Worm (Caenorhabditis elegans): ENCODE measurements around the gene ima-3.

The ima-3 gene

DNA sequence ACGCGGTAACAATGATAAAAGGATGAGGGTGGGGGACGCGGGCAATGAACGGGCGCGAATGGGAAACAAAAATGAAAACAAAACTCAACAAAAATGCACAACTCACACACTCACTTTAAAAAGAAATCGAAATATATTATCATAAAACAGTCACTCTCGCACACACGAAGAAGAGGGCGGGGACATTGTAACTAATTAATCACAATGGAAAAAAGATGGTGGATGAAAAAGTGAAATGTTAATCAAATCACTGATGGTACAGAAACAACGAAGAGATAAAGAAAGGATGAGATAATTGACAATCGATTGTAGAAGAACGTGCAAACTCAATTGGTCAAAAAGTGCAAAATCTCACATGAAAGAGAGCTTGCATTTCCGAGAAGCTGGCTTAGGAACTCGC is 2.2 kb downstream of the ima-3 start:
- TF ChIP-seq unc-120 (tag; optimal IDR thresholded peaks at IDR 0.05; ENCODE audit: poor library complexity, severe bottlenecking) (no peak), mab-5 (tag; optimal IDR thresholded peaks at IDR 0.05) (no peak), unc-39 (tag; optimal IDR thresholded peaks at IDR 0.05) (no peak), sem-2 (GFP tag; optimal IDR thresholded peaks at IDR 0.05) (no peak)

DNA sequence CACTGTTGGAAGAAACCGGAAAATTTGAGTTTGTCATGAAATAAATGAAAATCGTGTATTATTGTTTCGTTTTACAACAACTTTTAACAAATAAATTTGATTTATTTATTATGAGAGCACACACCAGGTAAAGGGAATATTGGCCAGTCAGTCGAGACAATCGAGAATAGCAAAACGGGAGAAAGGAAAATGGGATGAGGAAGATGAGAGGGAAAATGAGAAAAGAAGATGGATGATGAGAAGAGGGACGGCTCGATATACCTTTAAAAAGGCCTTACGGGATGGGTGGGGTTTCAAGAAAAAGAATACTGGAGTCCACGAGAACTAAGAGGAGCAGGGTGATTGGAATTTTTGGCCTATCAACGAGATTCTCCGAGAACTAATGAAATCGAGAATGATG is 2.8 kb downstream of the ima-3 start:
- TF ChIP-seq tbx-8 (GFP tag; optimal IDR thresholded peaks at IDR 0.05) (no peak), elt-3 (tag; optimal IDR thresholded peaks at IDR 0.05) (no peak), mab-5 (tag; optimal IDR thresholded peaks at IDR 0.05) (no peak), mep-1 (tag; optimal IDR thresholded peaks at IDR 0.05) (no peak)

DNA sequence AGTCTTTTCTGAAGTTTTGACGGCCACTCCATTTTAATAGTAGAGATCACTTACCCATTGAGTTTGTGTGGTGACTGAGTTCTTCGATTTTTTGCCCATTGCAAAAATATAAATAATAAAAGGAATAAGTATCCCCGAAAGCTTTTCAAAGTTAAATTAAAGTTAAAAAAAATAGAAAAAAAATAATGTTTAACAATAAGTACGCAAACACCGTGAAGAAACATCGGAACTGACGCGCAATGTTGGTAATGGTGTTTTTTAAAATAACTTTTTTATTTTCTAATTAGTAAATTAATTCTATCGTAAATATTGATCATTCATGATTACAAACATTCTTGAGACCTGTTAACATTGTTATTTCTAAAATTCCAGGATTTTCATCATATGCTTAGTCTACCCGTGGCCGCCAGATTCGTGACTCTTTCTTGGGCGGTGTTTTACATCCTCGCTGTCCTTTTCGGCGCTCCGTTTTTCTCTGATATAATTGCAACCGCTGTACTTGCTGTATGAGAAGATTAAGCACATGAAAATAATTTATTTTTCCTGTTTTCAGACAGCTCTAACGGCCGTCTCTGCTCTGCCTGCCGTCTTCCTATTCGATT is 5.1 kb downstream of the ima-3 start, which contains the start of the genes F49E8.7, F49E8.8 and nprl-2:
Gene F49E8.7 (minus strand): TSS at position 101 of the 602 bp plus-strand sequence.
Gene F49E8.8 (plus strand): TSS at position 373 of the 602 bp plus-strand sequence.
Gene nprl-2 (plus strand): TSS at position 552 of the 602 bp plus-strand sequence.
- no peak for TF ChIP-seq lin-13 (tag; optimal IDR thresholded peaks at IDR 0.05)
- no peak for TF ChIP-seq nhr-28 (tag; optimal IDR thresholded peaks at IDR 0.05)
- TF ChIP-seq drap-1 (GFP tag; optimal IDR thresholded peaks at IDR 0.05) = no peak
- TF ChIP-seq unc-62 (GFP tag; optimal IDR thresholded peaks at IDR 0.05) = no peak
- no peak for TF ChIP-seq sem-2 (GFP tag; optimal IDR thresholded peaks at IDR 0.05)
- TF ChIP-seq pha-4 (tag; optimal IDR thresholded peaks at IDR 0.05) = no peak
- no peak for TF ChIP-seq lin-32 (GFP tag; optimal IDR thresholded peaks at IDR 0.05)
- no peak for TF ChIP-seq hlh-1 (tag; optimal IDR thresholded peaks at IDR 0.05)
- no peak for TF ChIP-seq ceh-83 (GFP tag; optimal IDR thresholded peaks at IDR 0.05)
- TF ChIP-seq mep-1 (tag; optimal IDR thresholded peaks at IDR 0.05) = no peak
- no peak for TF ChIP-seq blmp-1 (tag; optimal IDR thresholded peaks at IDR 0.05)
- TF ChIP-seq mls-2 (tag; optimal IDR thresholded peaks at IDR 0.05) = no peak
- no peak for TF ChIP-seq elt-1 (tag; optimal IDR thresholded peaks at IDR 0.05; ENCODE audit: borderline replicate concordance, insufficient read depth)
- TF ChIP-seq tbx-8 (GFP tag; optimal IDR thresholded peaks at IDR 0.05) = no peak
- TF ChIP-seq sptf-1 (tag; optimal IDR thresholded peaks at IDR 0.05) = no peak
- TF ChIP-seq nhr-12 (tag; optimal IDR thresholded peaks at IDR 0.05) = no peak
- TF ChIP-seq bed-3 (GFP tag; optimal IDR thresholded peaks at IDR 0.05) = no peak
- TF ChIP-seq ceh-43 (GFP tag; optimal IDR thresholded peaks at IDR 0.05) = no peak

DNA sequence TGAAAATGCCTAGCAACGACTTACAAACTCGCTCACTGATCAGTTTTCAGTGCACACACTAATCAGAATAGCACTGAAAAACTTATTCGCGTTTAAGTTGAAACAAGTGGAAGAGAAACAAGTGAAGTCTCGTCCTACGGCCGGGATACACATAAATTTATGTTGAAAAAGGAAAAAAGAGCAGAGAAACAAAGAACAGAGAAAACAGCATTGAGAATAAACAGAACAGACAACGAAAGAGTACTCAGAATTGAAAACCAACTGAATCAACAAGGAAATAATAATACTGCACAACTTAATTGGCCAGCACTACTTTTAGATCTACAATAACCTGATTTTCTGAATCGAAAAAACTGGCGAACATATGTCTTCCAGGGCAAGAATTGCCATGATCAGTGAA is 7.1 kb downstream of the ima-3 start, which contains the start of gene F49E8.6:
Gene F49E8.6 (minus strand): TSS at position 317 of the 400 bp plus-strand sequence.
- TF ChIP-seq elt-1 (tag; optimal IDR thresholded peaks at IDR 0.05; ENCODE audit: borderline replicate concordance, insufficient read depth) (no peak), ceh-39 (tag; optimal IDR thresholded peaks at IDR 0.05) (no peak), tbx-8 (GFP tag; optimal IDR thresholded peaks at IDR 0.05) (no peak), nhr-76 (tag; optimal IDR thresholded peaks at IDR 0.05) (no peak), mep-1 (tag; optimal IDR thresholded peaks at IDR 0.05) (no peak), unc-120 (tag; optimal IDR thresholded peaks at IDR 0.05; ENCODE audit: poor library complexity, severe bottlenecking) (no peak), snpc-4 (tag; optimal IDR thresholded peaks at IDR 0.05) (no peak), lsy-2 (tag; optimal IDR thresholded peaks at IDR 0.05) (no peak), ceh-43 (GFP tag; optimal IDR thresholded peaks at IDR 0.05) (no peak), ztf-11 (tag; optimal IDR thresholded peaks at IDR 0.05) (no peak), unc-39 (tag; optimal IDR thresholded peaks at IDR 0.05) (no peak)

DNA sequence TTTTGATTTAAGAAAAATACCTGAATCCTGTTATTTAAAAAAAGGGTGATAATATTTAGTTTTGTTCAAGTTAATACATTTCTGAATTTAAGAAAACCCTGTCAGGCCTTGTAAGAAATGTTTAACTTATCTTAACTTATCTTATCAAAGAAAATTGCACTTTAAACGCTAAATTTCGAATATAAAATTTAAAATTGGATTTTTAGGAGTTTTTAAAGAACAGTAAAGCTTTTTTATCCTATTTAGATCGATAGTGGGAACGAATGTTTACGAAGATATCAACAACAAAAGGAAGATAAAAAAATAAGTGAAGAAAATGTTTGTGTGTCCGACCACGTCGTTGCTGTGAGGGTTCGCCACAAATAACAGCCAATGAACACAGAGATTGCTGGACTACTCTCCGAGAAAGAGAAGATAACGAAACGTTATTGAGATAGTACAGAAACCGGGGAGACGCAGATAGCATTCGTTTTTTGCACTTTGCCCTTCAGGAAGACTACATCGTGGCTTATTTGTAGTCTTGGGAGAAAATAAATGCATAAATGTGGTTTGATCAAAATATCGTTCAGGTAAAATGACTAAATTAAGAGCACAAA is 8.4 kb downstream of the ima-3 start, which contains the start of gene dif-1:
Gene dif-1 (minus strand): TSS at position 51 of the 596 bp plus-strand sequence.
- TF ChIP-seq nhr-12 (tag; optimal IDR thresholded peaks at IDR 0.05) (peak; percentile 90), snpc-4 (tag; optimal IDR thresholded peaks at IDR 0.05) (no peak)

DNA sequence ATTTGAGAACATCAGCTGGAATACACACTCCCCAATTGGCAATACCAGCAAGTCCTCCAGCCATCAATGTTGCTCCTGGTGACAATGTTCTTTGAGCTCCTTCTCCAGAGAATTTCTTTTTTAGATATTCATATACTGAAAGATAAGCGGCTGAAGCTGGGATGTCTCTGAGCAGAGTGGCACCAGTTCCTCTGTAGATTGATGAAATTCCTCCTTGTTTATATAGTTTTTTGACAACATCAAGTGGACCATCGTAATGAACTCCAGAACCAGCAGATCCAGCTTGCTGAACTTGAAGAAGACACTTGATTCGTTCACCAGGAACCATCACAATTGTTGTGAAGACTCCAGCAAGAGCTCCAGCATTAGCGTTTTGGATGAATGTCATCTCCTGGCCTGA is 9.4 kb downstream of the ima-3 start:
- TF ChIP-seq M03D4.4 (tag; optimal IDR thresholded peaks at IDR 0.05) (no peak), blmp-1 (tag; optimal IDR thresholded peaks at IDR 0.05) (no peak), mls-2 (tag; optimal IDR thresholded peaks at IDR 0.05) (no peak), ceh-43 (GFP tag; optimal IDR thresholded peaks at IDR 0.05) (no peak), nhr-76 (tag; optimal IDR thresholded peaks at IDR 0.05) (no peak), cnd-1 (tag; optimal IDR thresholded peaks at IDR 0.05) (no peak), lsy-2 (tag; optimal IDR thresholded peaks at IDR 0.05) (no peak), unc-62 (GFP tag; optimal IDR thresholded peaks at IDR 0.05) (no peak), unc-120 (tag; optimal IDR thresholded peaks at IDR 0.05; ENCODE audit: poor library complexity, severe bottlenecking) (no peak)
